Worm (Caenorhabditis elegans) whole organism, young adult: Measurements from ENCODE around the gene K03H6.4.

ENCODE experiments used
- C06A6.2 ChIP-seq: fragments of 200-800 bp; sonication (Bioruptor generic); conservative IDR thresholded peaks from 2 replicates; pipeline ENCODE4 v1.3.6; 2022; ENCODE audit warnings: missing genetic modification characterization, missing compliant biosample characterization
- F33H1.4 ChIP-seq: fragments of 200-800 bp; sonication (Bioruptor generic); IDR thresholded peaks from 2 replicates; pipeline ENCODE4 v1.3.6; 2022; ENCODE audit warnings: missing genetic modification reagents, missing genetic modification characterization, missing compliant biosample characterization
- F37B4.10 ChIP-seq: fragments of 200-800 bp; sonication (Bioruptor generic); IDR thresholded peaks from 2 replicates; pipeline ENCODE4 v1.3.6; 2022; ENCODE audit warnings: missing genetic modification characterization, missing compliant biosample characterization
- F39B2.1 ChIP-seq: fragments of 200-800 bp; sonication (Bioruptor generic); IDR thresholded peaks from 2 replicates; pipeline ENCODE4 v1.3.6; 2022; ENCODE audit warnings: missing genetic modification reagents, missing genetic modification characterization, missing compliant biosample characterization
- aptf-2 ChIP-seq: fragments of 200-800 bp; sonication (Bioruptor generic); conservative IDR thresholded peaks from 2 replicates; pipeline ENCODE4 v1.3.6; 2022; ENCODE audit warnings: missing genetic modification reagents, missing genetic modification characterization, missing compliant biosample characterization
- bed-2 ChIP-seq: fragments of 200-800 bp; sonication (Bioruptor generic); IDR thresholded peaks from 2 replicates; pipeline ENCODE4 v1.3.6; 2022; ENCODE audit warnings: missing genetic modification reagents, missing genetic modification characterization, missing compliant biosample characterization
- cebp-1 ChIP-seq, 2 experiments: fragments of 200-800 bp in 1 of 2; sonication (Bioruptor generic) in 1 of 2; sonication (generic microtip) in 1 of 2; IDR thresholded peaks in 1 of 2; optimal IDR thresholded peaks in 1 of 2; 2 replicates each; pipeline versions ENCODE4 v1.3.6 to Lab custom; 2017 to 2022; ENCODE audit warnings: missing compliant biosample characterization in 2 of 2, missing genetic modification characterization in 2 of 2, mild to moderate bottlenecking in 1 of 2, missing genetic modification reagents in 1 of 2, moderate library complexity in 1 of 2
- ceh-100 ChIP-seq: fragments of 200-800 bp; sonication (Bioruptor generic); IDR thresholded peaks from 2 replicates; pipeline ENCODE4 v1.3.6; 2022; ENCODE audit warnings: missing genetic modification reagents, missing genetic modification characterization, missing compliant biosample characterization
- ceh-40 ChIP-seq: fragments of 200-800 bp; sonication (Bioruptor generic); IDR thresholded peaks from 2 replicates; pipeline ENCODE4 v1.3.6; 2022; ENCODE audit warnings: missing genetic modification characterization, missing compliant biosample characterization
- ceh-79 ChIP-seq: sonication (generic microtip); optimal IDR thresholded peaks from 2 replicates; lab custom pipeline; 2017; ENCODE audit warnings: mild to moderate bottlenecking, missing genetic modification characterization, missing compliant biosample characterization
- egl-44 ChIP-seq: fragments of 200-800 bp; sonication (Bioruptor generic); IDR thresholded peaks from 2 replicates; pipeline ENCODE4 v1.3.6; 2022; ENCODE audit warnings: missing genetic modification reagents, missing genetic modification characterization, missing compliant biosample characterization
- egrh-3 ChIP-seq: fragments of 200-800 bp; sonication (Bioruptor generic); IDR thresholded peaks from 2 replicates; pipeline ENCODE4 v1.3.6; 2022; ENCODE audit warnings: missing genetic modification reagents, missing genetic modification characterization, missing compliant biosample characterization
- lir-1 ChIP-seq: fragments of 200-800 bp; sonication (Bioruptor generic); conservative IDR thresholded peaks from 2 replicates; pipeline ENCODE4 v1.3.6; 2022; ENCODE audit warnings: missing genetic modification reagents, missing genetic modification characterization, missing compliant biosample characterization
- lsy-27 ChIP-seq: sonication (generic microtip); optimal IDR thresholded peaks from 2 replicates; lab custom pipeline; 2017; ENCODE audit warnings: missing genetic modification characterization, mild to moderate bottlenecking, missing compliant biosample characterization, antibody characterized with exemption, missing genotype, borderline replicate concordance; ENCODE audit not compliant: insufficient read depth
- madf-3 ChIP-seq: fragments of 200-800 bp; sonication (Bioruptor generic); IDR thresholded peaks from 2 replicates; pipeline ENCODE4 v1.3.6; 2022; ENCODE audit warnings: missing genetic modification reagents, missing genetic modification characterization, missing compliant biosample characterization
- madf-6 ChIP-seq: fragments of 200-800 bp; sonication (Bioruptor generic); IDR thresholded peaks from 2 replicates; pipeline ENCODE4 v1.3.6; 2022; ENCODE audit warnings: missing genetic modification reagents, missing genetic modification characterization, missing compliant biosample characterization
- mxl-1 ChIP-seq: sonication (generic microtip); optimal IDR thresholded peaks from 2 replicates; lab custom pipeline; 2016; ENCODE audit warnings: missing genetic modification characterization, missing compliant biosample characterization
- nfya-1 ChIP-seq: sonication (generic microtip); optimal IDR thresholded peaks from 2 replicates; lab custom pipeline; 2017; ENCODE audit warnings: antibody characterized with exemption, missing compliant biosample characterization, missing genetic modification characterization, borderline replicate concordance; ENCODE audit not compliant: insufficient read depth
- nfyb-1 ChIP-seq: fragments of 200-800 bp; sonication (Bioruptor generic); IDR thresholded peaks from 2 replicates; pipeline ENCODE4 v1.3.6; 2022; ENCODE audit warnings: missing genetic modification reagents, missing genetic modification characterization, missing compliant biosample characterization
- nhr-120 ChIP-seq: fragments of 200-800 bp; sonication (Bioruptor generic); IDR thresholded peaks from 2 replicates; pipeline ENCODE4 v1.3.6; 2022; ENCODE audit warnings: missing genetic modification characterization, missing compliant biosample characterization
- nhr-179 ChIP-seq: sonication (generic microtip); optimal IDR thresholded peaks from 2 replicates; lab custom pipeline; 2016; ENCODE audit warnings: mild to moderate bottlenecking, missing genetic modification characterization, missing compliant biosample characterization
- nhr-80 ChIP-seq: sonication (generic microtip); optimal IDR thresholded peaks from 2 replicates; lab custom pipeline; 2016; ENCODE audit warnings: missing genetic modification characterization, missing compliant biosample characterization
- pbrm-1 ChIP-seq: fragments of 200-800 bp; sonication (Bioruptor generic); IDR thresholded peaks from 2 replicates; pipeline ENCODE4 v1.3.6; 2022; ENCODE audit warnings: missing genetic modification reagents, missing genetic modification characterization, missing compliant biosample characterization
- repo-1 ChIP-seq: sonication (generic microtip); optimal IDR thresholded peaks from 2 replicates; lab custom pipeline; 2017; ENCODE audit warnings: mild to moderate bottlenecking, missing genetic modification characterization, missing compliant biosample characterization
- snpc-1.1 ChIP-seq: sonication (generic microtip); optimal IDR thresholded peaks from 2 replicates; lab custom pipeline; 2017; ENCODE audit warnings: missing genetic modification characterization, mild to moderate bottlenecking, missing compliant biosample characterization, antibody characterized with exemption, moderate library complexity, missing genotype, missing genetic modification reagents; ENCODE audit not compliant: insufficient read depth
- snpc-1.3 ChIP-seq: sonication (generic microtip); optimal IDR thresholded peaks from 2 replicates; lab custom pipeline; 2017; ENCODE audit warnings: missing genetic modification characterization, mild to moderate bottlenecking, missing compliant biosample characterization, antibody characterized with exemption, moderate library complexity, missing genotype, missing genetic modification reagents; ENCODE audit not compliant: insufficient read depth
- zfh-2 ChIP-seq: fragments of 200-800 bp; sonication (Bioruptor generic); conservative IDR thresholded peaks from 2 replicates; pipeline ENCODE4 v1.3.6; 2022; ENCODE audit warnings: missing genetic modification reagents, missing genetic modification characterization, missing compliant biosample characterization

The K03H6.4 gene

DNA sequence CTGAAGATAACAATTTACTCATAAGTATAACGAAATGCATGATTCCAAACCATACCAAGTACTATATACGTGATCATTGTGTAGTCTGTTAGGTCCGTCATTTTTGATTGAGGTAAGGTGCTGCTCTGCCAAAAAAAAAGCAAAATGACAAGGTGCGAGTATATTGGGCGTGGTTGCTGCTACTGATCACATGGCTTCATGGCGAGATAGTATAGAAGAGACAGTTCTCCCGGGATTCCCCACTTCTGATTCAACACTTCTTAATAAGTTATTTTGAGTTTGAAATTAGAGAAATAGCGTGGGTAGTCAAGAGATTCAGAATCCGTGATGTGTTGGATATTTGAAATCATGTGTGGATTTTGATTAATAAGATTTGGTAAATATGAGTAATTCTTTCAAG lies at the start of gene K03H6.4:
K03H6.4 (minus strand) TSS at position 101 of the 400 bp plus-strand sequence.
- TF ChIP-seq F39B2.1 (GFP tag; lab: Robert Waterston, UW) (no peak), ceh-100 (GFP tag; lab: Robert Waterston, UW) (no peak), C06A6.2 (GFP tag; lab: Robert Waterston, UW) (no peak), F33H1.4 (GFP tag; lab: Robert Waterston, UW) (no peak), lsy-27 (tag; lab: Kevin White, UChicago) (no peak)

DNA sequence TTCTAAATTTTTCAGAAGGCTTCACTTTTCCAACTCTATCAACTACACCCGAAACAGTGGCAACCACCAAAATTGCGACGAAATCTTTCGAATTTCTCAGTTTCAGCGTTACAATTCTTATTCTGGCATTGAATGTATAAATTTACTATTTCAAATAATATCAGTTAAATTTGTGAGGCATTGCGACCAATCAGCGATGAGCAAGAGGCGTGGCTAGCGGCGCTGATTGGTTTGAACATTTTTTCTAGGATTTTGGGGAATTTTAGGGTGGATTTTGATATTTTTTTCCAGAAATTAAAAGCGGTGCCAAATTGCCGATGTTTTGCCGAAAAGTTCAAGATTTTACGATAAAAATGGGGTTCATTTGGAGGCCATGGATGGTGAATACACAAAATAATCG lies 46.5 kb upstream of the K03H6.4 start:
- TF ChIP-seq madf-6 (GFP tag; lab: Robert Waterston, UW) (peak; percentile 27; the same call in 1 of the 2 replicates), bed-2 (no peak), madf-3 (GFP tag; lab: Robert Waterston, UW) (no peak), nfyb-1 (GFP tag; lab: Robert Waterston, UW) (peak; percentile 92)

DNA sequence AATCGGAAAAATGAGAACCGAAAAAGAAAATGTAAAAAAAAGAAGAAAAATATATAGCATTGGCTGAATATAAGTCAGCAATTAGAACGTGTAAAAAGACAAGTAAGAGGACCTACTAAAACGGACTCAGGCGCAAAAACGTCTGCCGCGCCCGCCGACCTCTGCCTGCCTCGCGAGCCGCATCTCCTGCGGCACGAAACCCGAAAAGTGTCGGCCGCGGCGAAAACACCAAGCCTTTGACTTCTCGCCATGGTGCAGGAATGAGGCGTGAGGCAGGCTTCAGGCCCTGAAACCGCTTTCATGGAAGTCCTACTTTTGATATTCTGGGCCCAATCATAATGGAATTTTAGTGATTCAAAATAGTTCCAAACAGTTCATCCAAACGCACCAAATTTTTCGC lies 44.6 kb upstream of the K03H6.4 start:
- TF ChIP-seq zfh-2 (GFP tag; lab: Robert Waterston, UW), result peak; percentile 86
- TF ChIP-seq repo-1 (tag; lab: Kevin White, UChicago), result no peak
- TF ChIP-seq egrh-3, result peak; percentile 72; the same call in 1 of the 2 replicates

DNA sequence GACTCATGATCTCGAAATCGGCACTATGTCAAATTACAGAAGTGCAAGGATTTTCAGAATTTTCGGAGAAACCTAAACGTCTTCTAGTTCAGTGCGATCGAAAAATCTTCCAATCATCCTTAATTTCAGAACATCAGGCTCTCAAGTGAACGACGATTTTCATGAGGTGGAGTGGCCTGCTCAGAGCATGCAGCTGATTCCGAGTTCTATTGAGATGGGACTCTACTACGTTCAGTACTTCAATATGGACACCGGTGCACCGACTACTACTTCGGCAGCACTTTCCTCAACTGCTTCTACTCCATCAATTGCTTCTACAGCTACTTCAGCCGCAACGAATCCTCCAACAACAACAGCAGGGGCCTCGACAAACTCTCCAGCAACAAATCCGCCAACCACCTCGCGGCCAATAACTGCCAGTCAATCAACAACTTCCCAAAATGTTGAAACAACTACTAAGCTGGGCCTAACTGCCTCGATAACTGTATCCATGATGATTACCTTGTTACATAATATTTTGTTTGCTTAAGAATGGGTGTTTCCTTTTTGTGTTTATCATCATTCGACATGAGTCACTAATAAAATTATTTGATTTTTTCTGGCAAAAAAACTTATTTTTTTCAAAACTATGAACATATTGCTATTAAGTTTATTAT lies 42.5 kb upstream of the K03H6.4 start, which contains the start of gene Y41D4B.15:
Y41D4B.15 (plus strand) TSS at position 606 of the 656 bp plus-strand sequence.
- TF ChIP-seq ceh-40 (GFP tag; lab: Robert Waterston, UW), result no peak

DNA sequence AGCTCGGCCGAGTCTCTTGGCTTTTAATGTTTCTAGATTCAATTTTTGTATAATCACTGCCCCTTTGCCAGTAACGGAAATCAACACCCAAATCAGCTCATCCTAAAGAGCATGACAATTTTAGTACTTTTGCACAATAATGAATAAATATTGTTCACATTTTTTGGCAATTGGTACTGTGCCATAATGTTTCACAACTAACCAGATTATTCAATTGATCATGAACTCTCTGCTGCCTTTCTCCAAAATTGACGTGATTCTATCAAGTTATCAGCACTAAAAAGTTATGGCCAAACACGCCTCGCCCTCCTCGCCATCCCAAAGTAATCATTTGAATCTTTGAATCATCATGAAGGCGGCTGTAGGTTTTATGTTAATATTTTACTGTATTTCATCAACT lies 40.8 kb upstream of the K03H6.4 start, which contains the start of gene hpo-6:
hpo-6 (plus strand) TSS at position 301 of the 400 bp plus-strand sequence.
- TF ChIP-seq snpc-1.3 (no peak), aptf-2 (GFP tag; lab: Robert Waterston, UW) (no peak), mxl-1 (tag; lab: Kevin White, UChicago) (no peak), madf-3 (GFP tag; lab: Robert Waterston, UW) (no peak)

DNA sequence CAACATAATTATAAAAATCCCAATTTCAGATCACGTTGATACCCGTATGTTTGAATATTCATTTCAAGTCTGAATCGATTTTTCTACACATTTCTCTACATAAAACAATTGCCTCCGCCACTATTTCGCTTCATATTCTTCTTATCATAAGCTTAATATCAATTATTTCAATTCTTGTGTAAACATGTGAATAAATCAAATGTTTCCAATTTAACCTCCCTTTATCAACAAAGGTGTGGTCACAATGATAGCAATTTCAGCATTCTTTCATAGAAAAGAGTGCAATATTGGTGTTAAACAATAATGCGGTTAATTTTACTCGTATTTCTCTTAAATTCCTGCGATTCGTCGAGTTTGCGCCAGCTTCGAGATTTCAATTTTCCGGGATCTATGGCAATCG lies 38.8 kb upstream of the K03H6.4 start, which contains the start of gene Y41D4B.17:
Y41D4B.17 (plus strand) TSS at position 174 of the 400 bp plus-strand sequence.
- TF ChIP-seq nhr-120 (GFP tag; lab: Robert Waterston, UW) (no peak), egl-44 (GFP tag; lab: Robert Waterston, UW) (no peak), nhr-80 (peak; percentile 24), F39B2.1 (GFP tag; lab: Robert Waterston, UW) (no peak), nfya-1 (tag; lab: Kevin White, UChicago) (no peak)

DNA sequence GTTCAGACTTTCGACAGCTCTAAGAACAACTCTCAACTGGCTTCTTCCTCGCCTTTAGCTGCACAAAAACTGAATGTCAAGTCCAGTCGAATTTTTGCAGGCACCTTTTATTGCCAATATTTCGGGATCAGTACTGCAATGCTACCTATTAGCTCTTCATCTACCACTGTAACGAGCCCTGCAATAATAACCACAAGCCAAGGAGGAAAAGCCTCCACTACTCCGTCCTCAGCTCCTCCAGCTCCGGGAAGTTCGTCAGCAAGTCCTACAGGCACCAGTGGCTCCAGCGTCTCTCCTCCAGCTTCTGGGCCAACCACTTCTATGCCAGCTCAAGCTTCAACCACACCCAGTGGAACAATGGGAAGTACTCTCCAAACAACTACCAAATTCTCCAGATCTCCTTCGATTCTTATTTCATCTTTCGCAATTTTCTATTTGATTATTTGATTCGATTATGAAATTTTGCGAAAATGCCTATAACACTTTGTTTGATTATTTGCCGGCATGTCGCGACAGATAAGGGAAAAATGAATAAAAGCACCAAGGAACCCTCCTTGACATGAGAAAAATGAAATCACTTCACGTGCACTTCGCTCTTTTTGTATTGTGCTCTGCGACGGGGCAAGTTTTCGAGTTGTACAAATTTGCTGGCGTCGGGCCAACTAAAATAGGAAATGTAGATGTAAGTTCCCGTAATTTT lies 34.0 kb upstream of the K03H6.4 start, which contains the start of gene C34H4.1:
C34H4.1 (plus strand) TSS at position 559 of the 700 bp plus-strand sequence.
- TF ChIP-seq nhr-80 (peak; percentile 33), ceh-79 (tag; lab: Kevin White, UChicago) (no peak), zfh-2 (GFP tag; lab: Robert Waterston, UW) (0 out of 2 replicates have a peak, but pooled peaks have one; percentile 37), nhr-179 (no peak), F37B4.10 (no peak), snpc-1.1 (no peak), cebp-1 (GFP tag; IDR thresholded peaks at IDR 0.05; lab: Robert Waterston, UW) (peak; percentile 60; the same call in 1 of the 2 replicates), cebp-1 (tag; optimal IDR thresholded peaks at IDR 0.05; lab: Kevin White, UChicago) (peak; percentile 75), lir-1 (no peak), pbrm-1 (GFP tag; lab: Robert Waterston, UW) (no peak)
- TF ChIP-seq, all 124 proteins: peak for 3
